Worm (Caenorhabditis elegans) whole organism, early embryonic: ENCODE measurements around the gene F13H10.9.
"Not testable (repeated sequence)": the region's sequence is repeated elsewhere in the genome, so short reads cannot be mapped to it uniquely, and the experiment has no call there.

Experiments
- B0310.2 ChIP-seq: sonication (generic microtip); optimal IDR thresholded peaks from 2 replicates; lab custom pipeline; 2016; ENCODE audit warnings: mild to moderate bottlenecking, missing genetic modification characterization, missing compliant biosample characterization
- F13C5.2 ChIP-seq: sonication (generic microtip); optimal IDR thresholded peaks from 2 replicates; lab custom pipeline; 2017; ENCODE audit warnings: mild to moderate bottlenecking, missing genetic modification characterization, inconsistent platforms, missing compliant biosample characterization
- aly-1 ChIP-seq: sonication (generic microtip); optimal IDR thresholded peaks from 2 replicates; lab custom pipeline; 2016; ENCODE audit warnings: missing genetic modification characterization, missing compliant biosample characterization
- ama-1 ChIP-seq: fragments of 150-350 bp; optimal IDR thresholded peaks from 2 replicates; lab custom pipeline; 2014
- ceh-13 ChIP-seq: fragments of 200-800 bp; sonication (Bioruptor generic); optimal IDR thresholded peaks from 2 replicates; lab custom pipeline; 2018; ENCODE audit warnings: mild to moderate bottlenecking, missing genetic modification characterization, missing compliant biosample characterization
- ceh-36 ChIP-seq: sonication (generic microtip); optimal IDR thresholded peaks from 2 replicates; lab custom pipeline; 2016; ENCODE audit warnings: missing genetic modification characterization, inconsistent platforms, missing compliant biosample characterization
- ets-7 ChIP-seq: sonication (generic microtip); optimal IDR thresholded peaks from 2 replicates; lab custom pipeline; 2016; ENCODE audit warnings: missing genotype, missing genetic modification characterization, missing compliant biosample characterization
- flt-1 ChIP-seq: fragments of 200-800 bp; sonication (Bioruptor generic); IDR thresholded peaks from 2 replicates; pipeline ENCODE4 v1.3.6; 2022; ENCODE audit warnings: missing genetic modification characterization, missing compliant biosample characterization
- hmbx-1 ChIP-seq: sonication (generic microtip); optimal IDR thresholded peaks from 2 replicates; lab custom pipeline; 2016; ENCODE audit warnings: mild to moderate bottlenecking, missing genetic modification characterization, missing compliant biosample characterization
- hmg-4 ChIP-seq: fragments of 200-800 bp; sonication (Bioruptor generic); optimal IDR thresholded peaks from 2 replicates; lab custom pipeline; 2018; ENCODE audit warnings: mild to moderate bottlenecking, missing genetic modification characterization, missing compliant biosample characterization
- hnd-1 ChIP-seq: sonication (generic microtip); optimal IDR thresholded peaks from 2 replicates; lab custom pipeline; 2016; ENCODE audit warnings: missing genetic modification characterization, missing compliant biosample characterization
- pes-1 ChIP-seq: fragments of 200-800 bp; sonication (Bioruptor generic); IDR thresholded peaks from 2 replicates; pipeline ENCODE4 v1.3.6; 2022; ENCODE audit warnings: missing genetic modification reagents, missing genetic modification characterization, missing compliant biosample characterization
- scrt-1 ChIP-seq: fragments of 200-800 bp; sonication (Bioruptor generic); IDR thresholded peaks from 2 replicates; pipeline ENCODE4 v1.3.6; 2022; ENCODE audit warnings: missing genetic modification characterization, missing compliant biosample characterization
- sea-1 ChIP-seq: fragments of 200-800 bp; sonication (Bioruptor generic); conservative IDR thresholded peaks from 2 replicates; pipeline ENCODE4 v1.3.6; 2022; ENCODE audit warnings: missing genetic modification characterization, missing compliant biosample characterization
- tbx-11 ChIP-seq: fragments of 200-800 bp; sonication (Bioruptor generic); IDR thresholded peaks from 2 replicates; pipeline ENCODE4 v1.3.6; 2022; ENCODE audit warnings: missing genetic modification characterization, missing compliant biosample characterization
- tbx-37 ChIP-seq: fragments of 200-800 bp; sonication (Bioruptor generic); conservative IDR thresholded peaks from 2 replicates; pipeline ENCODE4 v1.3.6; 2022; ENCODE audit warnings: missing genetic modification reagents, missing genetic modification characterization, missing compliant biosample characterization
- tra-4 ChIP-seq: sonication (generic microtip); optimal IDR thresholded peaks from 2 replicates; lab custom pipeline; 2017; ENCODE audit warnings: missing genetic modification characterization, missing compliant biosample characterization

The F13H10.9 gene

DNA sequence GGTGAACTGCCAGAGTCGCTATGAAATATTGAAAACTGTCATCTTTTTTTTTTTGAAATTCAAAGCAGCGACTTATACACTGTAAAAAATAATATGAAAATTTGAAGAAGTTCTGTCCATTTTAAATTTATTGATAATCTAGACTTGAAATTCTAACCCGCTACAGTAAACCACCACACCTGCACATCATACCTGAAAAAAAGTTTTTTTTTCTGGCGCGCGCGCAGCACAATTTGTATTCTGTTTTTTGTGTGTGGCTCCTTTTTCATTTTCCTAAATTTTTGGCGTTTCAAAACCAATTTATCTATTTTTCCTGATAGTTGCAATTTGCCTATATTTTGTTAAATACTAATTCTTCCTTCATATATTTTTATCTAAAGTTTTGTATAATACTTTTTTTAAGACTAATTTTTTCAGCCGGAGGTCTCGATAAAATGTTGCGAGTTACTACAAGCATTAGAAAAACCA is 16.1 kb upstream of the F13H10.9 start, which contains the start of gene cyb-2.1:
Gene cyb-2.1 (plus strand): TSS at position 418 of the 468 bp plus-strand sequence.
- no peak for TF ChIP-seq hmg-4
- no peak for TF ChIP-seq tra-4 (tag; lab: Kevin White, UChicago)
- TF ChIP-seq ceh-36 (tag; lab: Kevin White, UChicago) = no peak
- no peak for TF ChIP-seq B0310.2 (tag; lab: Kevin White, UChicago)

ce11 chrIV:10987342-10987945 is 14.3 kb upstream of the F13H10.9 start, which contains the start of gene Y43E12A.3:
Gene Y43E12A.3, plus strand, starts transcription at chrIV:10987895.
- not testable (repeated sequence) for TF ChIP-seq ceh-36 (tag; lab: Kevin White, UChicago); tbx-11 (GFP tag; lab: Robert Waterston, UW); flt-1 (GFP tag; lab: Robert Waterston, UW)

- no peak for TF ChIP-seq flt-1 (GFP tag; lab: Robert Waterston, UW)
- no peak for TF ChIP-seq ceh-13
- no peak for TF ChIP-seq B0310.2 (tag; lab: Kevin White, UChicago)
- TF ChIP-seq ceh-36 (tag; lab: Kevin White, UChicago) = no peak
- TF ChIP-seq hmg-4 = no peak
- TF ChIP-seq pes-1 (GFP tag; lab: Robert Waterston, UW) = no peak
- TF ChIP-seq tra-4 (tag; lab: Kevin White, UChicago) = no peak
- TF ChIP-seq F13C5.2 (tag; lab: Kevin White, UChicago) = no peak
- TF ChIP-seq sea-1 (GFP tag; lab: Robert Waterston, UW) = no peak
- TF ChIP-seq ets-7 (tag; lab: Kevin White, UChicago) = no peak
These were observed 11.0 kb upstream of the F13H10.9 start, which contains the start of gene F13H10.5 for ce11 chrIV:10990699-10991098. Gene F13H10.5, plus strand, starts transcription at chrIV:10990999.

ce11 chrIV:11004273-11004672 is 2.6 kb downstream of the F13H10.9 start, which contains the start of gene F13H10.1:
Gene F13H10.1, plus strand, starts transcription at chrIV:11004573.
- TF ChIP-seq ets-7 (tag; lab: Kevin White, UChicago) = no peak
- TF ChIP-seq ceh-13 = no peak
- TF ChIP-seq tbx-37 (GFP tag; lab: Robert Waterston, UW) = no peak
- no peak for TF ChIP-seq pes-1 (GFP tag; lab: Robert Waterston, UW)
- no peak for TF ChIP-seq B0310.2 (tag; lab: Kevin White, UChicago)
- no peak for TF ChIP-seq tbx-11 (GFP tag; lab: Robert Waterston, UW)
- no peak for TF ChIP-seq hmg-4
- no peak for TF ChIP-seq scrt-1 (GFP tag; lab: Robert Waterston, UW)
- TF ChIP-seq ama-1 (lab: Kevin White, UChicago) = no peak
- TF ChIP-seq ceh-36 (tag; lab: Kevin White, UChicago) = no peak
- no peak for TF ChIP-seq sea-1 (GFP tag; lab: Robert Waterston, UW)
- TF ChIP-seq hmbx-1 = no peak
- no peak for TF ChIP-seq flt-1 (GFP tag; lab: Robert Waterston, UW)
- TF ChIP-seq F13C5.2 (tag; lab: Kevin White, UChicago) = no peak
- TF ChIP-seq aly-1 (tag; lab: Kevin White, UChicago) = no peak
- TF ChIP-seq hnd-1 (tag; lab: Kevin White, UChicago) = no peak
- TF ChIP-seq tra-4 (tag; lab: Kevin White, UChicago) = no peak

DNA sequence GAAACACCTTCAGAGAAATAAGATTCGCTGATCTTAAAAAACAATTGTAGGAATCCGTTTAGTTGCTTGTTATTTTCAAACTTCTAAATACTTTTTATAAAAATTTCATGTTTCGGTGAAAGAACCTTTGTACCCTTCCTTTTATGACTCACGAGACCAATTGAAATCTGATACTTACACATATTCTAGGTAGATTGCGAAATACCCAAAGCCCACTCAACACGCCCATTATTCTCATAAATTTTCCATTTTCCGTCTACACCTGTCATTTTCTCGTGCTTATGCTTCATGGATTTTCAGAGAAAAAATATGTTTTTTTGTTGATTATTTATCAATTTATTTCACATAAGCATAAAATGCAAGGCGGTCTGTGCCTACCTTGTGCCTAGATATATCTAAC is 4.7 kb downstream of the F13H10.9 start:
- TF ChIP-seq ama-1 (lab: Kevin White, UChicago) (no peak), hmg-4 (no peak), F13C5.2 (tag; lab: Kevin White, UChicago) (no peak), hmbx-1 (no peak), ceh-36 (tag; lab: Kevin White, UChicago) (no peak), sea-1 (GFP tag; lab: Robert Waterston, UW) (no peak), pes-1 (GFP tag; lab: Robert Waterston, UW) (no peak), scrt-1 (GFP tag; lab: Robert Waterston, UW) (no peak), tra-4 (tag; lab: Kevin White, UChicago) (no peak), hnd-1 (tag; lab: Kevin White, UChicago) (no peak), B0310.2 (tag; lab: Kevin White, UChicago) (no peak), aly-1 (tag; lab: Kevin White, UChicago) (no peak), ets-7 (tag; lab: Kevin White, UChicago) (no peak)

ce11 chrIV:11006868-11007267 is 5.2 kb downstream of the F13H10.9 start:
- no peak for TF ChIP-seq ama-1 (lab: Kevin White, UChicago)
- no peak for TF ChIP-seq ceh-13
- no peak for TF ChIP-seq F13C5.2 (tag; lab: Kevin White, UChicago)
- no peak for TF ChIP-seq ceh-36 (tag; lab: Kevin White, UChicago)
- TF ChIP-seq pes-1 (GFP tag; lab: Robert Waterston, UW) = no peak
- no peak for TF ChIP-seq tbx-37 (GFP tag; lab: Robert Waterston, UW)
- no peak for TF ChIP-seq scrt-1 (GFP tag; lab: Robert Waterston, UW)
- TF ChIP-seq hnd-1 (tag; lab: Kevin White, UChicago) = no peak
- no peak for TF ChIP-seq sea-1 (GFP tag; lab: Robert Waterston, UW)
- no peak for TF ChIP-seq tbx-11 (GFP tag; lab: Robert Waterston, UW)

DNA sequence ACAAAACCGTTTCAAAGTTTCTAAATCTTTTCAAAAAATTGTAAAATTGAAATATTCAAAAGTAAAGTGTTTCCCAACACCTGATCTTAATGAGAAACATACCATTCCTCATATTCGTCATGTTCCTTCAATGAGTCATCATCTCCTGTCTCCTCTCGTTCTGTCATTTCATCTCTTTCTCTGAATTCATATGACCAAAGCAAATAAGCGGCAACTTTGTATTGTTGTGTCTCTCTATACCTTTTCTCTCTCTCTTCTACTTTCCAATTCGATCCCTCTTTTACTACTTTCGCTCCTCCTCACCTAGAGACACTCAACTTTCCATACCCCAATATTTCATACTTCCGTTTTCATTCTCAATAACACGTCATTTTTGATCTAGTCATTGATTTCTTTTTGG is 6.5 kb downstream of the F13H10.9 start:
- no peak for TF ChIP-seq B0310.2 (tag; lab: Kevin White, UChicago)
- no peak for TF ChIP-seq tbx-11 (GFP tag; lab: Robert Waterston, UW)
- TF ChIP-seq pes-1 (GFP tag; lab: Robert Waterston, UW) = no peak
- no peak for TF ChIP-seq tbx-37 (GFP tag; lab: Robert Waterston, UW)
- no peak for TF ChIP-seq hmbx-1
- no peak for TF ChIP-seq ets-7 (tag; lab: Kevin White, UChicago)
- no peak for TF ChIP-seq sea-1 (GFP tag; lab: Robert Waterston, UW)
- no peak for TF ChIP-seq flt-1 (GFP tag; lab: Robert Waterston, UW)
- TF ChIP-seq hnd-1 (tag; lab: Kevin White, UChicago) = no peak
- no peak for TF ChIP-seq scrt-1 (GFP tag; lab: Robert Waterston, UW)
- TF ChIP-seq F13C5.2 (tag; lab: Kevin White, UChicago) = no peak
